Worm (Caenorhabditis elegans): ENCODE data around the gene C38D4.10.
A peak's percentile ranks its signal among the peaks of the same experiment; 100 is the strongest.

Gene C38D4.10

ce11 chrIII:4754001-4754561 lies 28.2 kb upstream of the C38D4.10 start, which contains the start of the genes rps-0 and rbg-3 (continued):
- peak in 1 of 2 experiments; percentile 33 for TF ChIP-seq daf-16 (GFP tag; optimal IDR thresholded peaks at IDR 0.05)
- peak; percentile 64 for TF ChIP-seq daf-16 (tag; optimal IDR thresholded peaks at IDR 0.05)
- no peak for TF ChIP-seq nhr-237 (tag; optimal IDR thresholded peaks at IDR 0.05)
- TF ChIP-seq spr-3 (GFP tag; optimal IDR thresholded peaks at IDR 0.05): no peak
- peak; percentile 67 for TF ChIP-seq unc-130 (GFP tag; optimal IDR thresholded peaks at IDR 0.05)

- TF ChIP-seq zip-2 (tag; optimal IDR thresholded peaks at IDR 0.05): peak; percentile 28
- peak; percentile 77 for TF ChIP-seq mxl-3 (GFP tag; optimal IDR thresholded peaks at IDR 0.05)
- peak; percentile 84 for TF ChIP-seq ztf-7 (tag; optimal IDR thresholded peaks at IDR 0.05)
- TF ChIP-seq ceh-44 (GFP tag; IDR thresholded peaks at IDR 0.05): 0 out of 2 replicates have a peak, but pooled peaks have one; percentile 6
- TF ChIP-seq vab-7 (GFP tag; IDR thresholded peaks at IDR 0.05): peak; percentile 67; the same call in 1 of the 2 replicates
- TF ChIP-seq pqm-1 (tag; optimal IDR thresholded peaks at IDR 0.05): peak; percentile 51
- peak; percentile 94 for TF ChIP-seq nhr-77 (tag; optimal IDR thresholded peaks at IDR 0.05)
- TF ChIP-seq F37D6.2 (tag; optimal IDR thresholded peaks at IDR 0.05): peak; percentile 92
- TF ChIP-seq F26F4.8 (GFP tag; conservative IDR thresholded peaks at IDR 0.05): no peak
- peak; percentile 96 for TF ChIP-seq fkh-10 (GFP tag; optimal IDR thresholded peaks at IDR 0.05)
- peak; percentile 55 for TF ChIP-seq nhr-111 (GFP tag; optimal IDR thresholded peaks at IDR 0.05)
- peak; percentile 82; the same call in 1 of the 2 replicates for TF ChIP-seq D1046.2 (GFP tag; IDR thresholded peaks at IDR 0.05)
- peak; percentile 68 for TF ChIP-seq nhr-25 (tag; optimal IDR thresholded peaks at IDR 0.05; ENCODE audit: borderline replicate concordance, insufficient read depth)
- TF ChIP-seq snpc-4 (tag; optimal IDR thresholded peaks at IDR 0.05): no peak
- peak; percentile 76 for TF ChIP-seq nhr-28 (tag; optimal IDR thresholded peaks at IDR 0.05)
- peak; percentile 91 for TF ChIP-seq dmd-6 (GFP tag; IDR thresholded peaks at IDR 0.05)
- peak; percentile 94 for TF ChIP-seq hmg-1.1 (GFP tag; IDR thresholded peaks at IDR 0.05)
- TF ChIP-seq saeg-2 (GFP tag; IDR thresholded peaks at IDR 0.05): peak; percentile 84
- peak; percentile 94 for TF ChIP-seq duxl-1 (tag; optimal IDR thresholded peaks at IDR 0.05; ENCODE audit: poor library complexity)
- no peak for TF ChIP-seq egl-27 (tag; optimal IDR thresholded peaks at IDR 0.05)
- no peak for TF ChIP-seq zag-1 (tag; optimal IDR thresholded peaks at IDR 0.05)
- no peak for TF ChIP-seq daf-12 (tag; optimal IDR thresholded peaks at IDR 0.05)
- TF ChIP-seq F10B5.3 (tag; optimal IDR thresholded peaks at IDR 0.05): peak; percentile 83
- TF ChIP-seq ceh-82 (tag; optimal IDR thresholded peaks at IDR 0.05): no peak
- no peak for TF ChIP-seq ces-1 (GFP tag; optimal IDR thresholded peaks at IDR 0.05)
- TF ChIP-seq skn-1 (tag; optimal IDR thresholded peaks at IDR 0.05): no peak
- no peak for TF ChIP-seq aly-2 (tag; optimal IDR thresholded peaks at IDR 0.05)
- peak; percentile 6 for TF ChIP-seq ceh-28 (tag; optimal IDR thresholded peaks at IDR 0.05)
- TF ChIP-seq lsy-2 (tag; optimal IDR thresholded peaks at IDR 0.05): peak; percentile 85 to 97
- TF ChIP-seq lin-38 (GFP tag; IDR thresholded peaks at IDR 0.05): peak; percentile 94
- TF ChIP-seq lim-7 (GFP tag; IDR thresholded peaks at IDR 0.05): peak; percentile 51; the same call in 1 of the 2 replicates
- TF ChIP-seq mes-2 (tag; optimal IDR thresholded peaks at IDR 0.05; ENCODE audit: poor library complexity, severe bottlenecking): peak; percentile 97
- TF ChIP-seq ceh-32 (tag; optimal IDR thresholded peaks at IDR 0.05; ENCODE audit: poor library complexity): peak; percentile 44
- TF ChIP-seq php-3 (GFP tag; IDR thresholded peaks at IDR 0.05): peak; percentile 73
- TF ChIP-seq fos-1 (tag; optimal IDR thresholded peaks at IDR 0.05): peak; percentile 3
- no peak for TF ChIP-seq tag-97 (GFP tag; IDR thresholded peaks at IDR 0.05)
- no peak for TF ChIP-seq lin-39 (tag; optimal IDR thresholded peaks at IDR 0.05)
- TF ChIP-seq ztf-11 (tag; optimal IDR thresholded peaks at IDR 0.05): no peak
- peak; percentile 95 for TF ChIP-seq dve-1 (tag; optimal IDR thresholded peaks at IDR 0.05; ENCODE audit: insufficient read depth)
- TF ChIP-seq nhr-41 (GFP tag; IDR thresholded peaks at IDR 0.05): peak; percentile 51; the same call in 1 of the 2 replicates
- TF ChIP-seq zfp-3 (GFP tag; conservative IDR thresholded peaks at IDR 0.05): peak; percentile 90; the same call in 1 of the 2 replicates
- TF ChIP-seq egl-43 (GFP tag; IDR thresholded peaks at IDR 0.05): peak; percentile 82
- peak; percentile 89 for TF ChIP-seq hlh-11 (tag; optimal IDR thresholded peaks at IDR 0.05)
- TF ChIP-seq spr-3 (GFP tag; optimal IDR thresholded peaks at IDR 0.05): peak; percentile 75
- peak; percentile 93 for TF ChIP-seq ceh-20 (GFP tag; IDR thresholded peaks at IDR 0.05)
Observed at ce11 chrIII:4756983-4757382, 25.3 kb upstream of the C38D4.10 start, which contains the start of gene fbxl-2. Gene fbxl-2 (plus strand): TSS chrIII:4757260.
